Worm (Caenorhabditis elegans) whole organism, mixed stage, embryonic: ENCODE data around the gene gpx-2.

Experiments
- M03D4.4 ChIP-seq: sonication (generic microtip); optimal IDR thresholded peaks from 2 replicates; lab custom pipeline; 2017; ENCODE audit warnings: mild to moderate bottlenecking, missing genetic modification characterization, missing compliant biosample characterization
- blmp-1 ChIP-seq: fragments of 150-350 bp; optimal IDR thresholded peaks from 2 replicates; lab custom pipeline; 2014; ENCODE audit warnings: missing biosample characterization, missing genetic modification characterization
- ceh-83 ChIP-seq: fragments of 200-800 bp; sonication (Bioruptor generic); optimal IDR thresholded peaks from 2 replicates; lab custom pipeline; 2018; ENCODE audit warnings: mild to moderate bottlenecking, missing genetic modification characterization, missing compliant biosample characterization
- cnd-1 ChIP-seq: fragments of 200-800 bp; sonication (Bioruptor generic); optimal IDR thresholded peaks from 2 replicates; lab custom pipeline; 2018; ENCODE audit warnings: mild to moderate bottlenecking, missing genetic modification characterization, missing compliant biosample characterization
- drap-1 ChIP-seq: fragments of 200-800 bp; sonication (Bioruptor generic); optimal IDR thresholded peaks from 3 replicates; lab custom pipeline; 2018; ENCODE audit warnings: mild to moderate bottlenecking, missing genetic modification characterization, missing compliant biosample characterization
- elt-1 ChIP-seq: sonication (generic microtip); optimal IDR thresholded peaks from 2 replicates; lab custom pipeline; 2017; ENCODE audit warnings: missing genetic modification characterization, mild to moderate bottlenecking, missing compliant biosample characterization, antibody characterized with exemption, moderate library complexity, borderline replicate concordance; ENCODE audit not compliant: insufficient read depth
- elt-3 ChIP-seq: fragments of 150-350 bp; optimal IDR thresholded peaks from 2 replicates; lab custom pipeline; 2014; ENCODE audit warnings: missing biosample characterization, missing genetic modification characterization
- ham-2 ChIP-seq: fragments of 200-800 bp; sonication (Bioruptor generic); optimal IDR thresholded peaks from 2 replicates; lab custom pipeline; 2018; ENCODE audit warnings: mild to moderate bottlenecking, missing genetic modification characterization, missing compliant biosample characterization
- hlh-1 ChIP-seq: fragments of 150-350 bp; optimal IDR thresholded peaks from 2 replicates; lab custom pipeline; 2014; ENCODE audit warnings: missing biosample characterization, missing genetic modification reagents, missing genetic modification characterization
- lin-32 ChIP-seq: fragments of 200-800 bp; sonication (Bioruptor generic); optimal IDR thresholded peaks from 2 replicates; lab custom pipeline; 2018; ENCODE audit warnings: mild to moderate bottlenecking, missing genetic modification characterization, missing compliant biosample characterization
- lsy-2 ChIP-seq: fragments of 150-350 bp; optimal IDR thresholded peaks from 2 replicates; lab custom pipeline; 2014; ENCODE audit warnings: missing biosample characterization, missing genetic modification characterization
- mep-1 ChIP-seq: fragments of 150-350 bp; optimal IDR thresholded peaks from 2 replicates; lab custom pipeline; 2017; ENCODE audit warnings: missing biosample characterization, missing genetic modification reagents, missing genetic modification characterization, inconsistent platforms
- mls-2 ChIP-seq: sonication (generic microtip); optimal IDR thresholded peaks from 2 replicates; lab custom pipeline; 2016; ENCODE audit warnings: mild to moderate bottlenecking, missing genetic modification characterization, moderate library complexity, missing compliant biosample characterization
- nhr-12 ChIP-seq: fragments of 150-350 bp; optimal IDR thresholded peaks from 2 replicates; lab custom pipeline; 2014; ENCODE audit warnings: missing biosample characterization, missing genetic modification characterization
- nhr-2 ChIP-seq: fragments of 150-350 bp; optimal IDR thresholded peaks from 2 replicates; lab custom pipeline; 2014; ENCODE audit warnings: missing biosample characterization, missing genetic modification characterization
- nhr-237 ChIP-seq: fragments of 150-350 bp; optimal IDR thresholded peaks from 2 replicates; lab custom pipeline; 2014; ENCODE audit warnings: missing biosample characterization, missing genetic modification characterization
- nhr-28 ChIP-seq: fragments of 150-350 bp; optimal IDR thresholded peaks from 2 replicates; lab custom pipeline; 2014; ENCODE audit warnings: missing biosample characterization, missing genetic modification characterization
- nhr-76 ChIP-seq: sonication (generic microtip); optimal IDR thresholded peaks from 2 replicates; lab custom pipeline; 2017; ENCODE audit warnings: missing biosample characterization, missing genetic modification characterization
- pha-4 ChIP-seq: fragments of 150-350 bp; optimal IDR thresholded peaks from 2 replicates; lab custom pipeline; 2018; ENCODE audit warnings: missing biosample characterization, missing genetic modification reagents, missing genetic modification characterization
- sem-2 ChIP-seq: fragments of 200-800 bp; sonication (Bioruptor generic); optimal IDR thresholded peaks from 2 replicates; lab custom pipeline; 2018; ENCODE audit warnings: mild to moderate bottlenecking, missing genetic modification characterization, missing compliant biosample characterization
- snpc-4 ChIP-seq: fragments of 150-350 bp; optimal IDR thresholded peaks from 2 replicates; lab custom pipeline; 2014; ENCODE audit warnings: missing biosample characterization, missing genetic modification characterization
- sptf-1 ChIP-seq: sonication (generic microtip); optimal IDR thresholded peaks from 2 replicates; lab custom pipeline; 2017; ENCODE audit warnings: mild to moderate bottlenecking, missing genetic modification characterization, moderate library complexity, missing compliant biosample characterization
- tbx-8 ChIP-seq: fragments of 200-800 bp; sonication (Bioruptor generic); optimal IDR thresholded peaks from 2 replicates; lab custom pipeline; 2018; ENCODE audit warnings: mild to moderate bottlenecking, missing genetic modification characterization, moderate library complexity, missing compliant biosample characterization
- unc-120 ChIP-seq: sonication (generic microtip); optimal IDR thresholded peaks from 2 replicates; lab custom pipeline; 2017; ENCODE audit warnings: missing genetic modification characterization, missing compliant biosample characterization; ENCODE audit not compliant: poor library complexity, severe bottlenecking
- unc-39 ChIP-seq: fragments of 150-350 bp; optimal IDR thresholded peaks from 2 replicates; lab custom pipeline; 2014; ENCODE audit warnings: missing biosample characterization, missing genetic modification characterization
- unc-62 ChIP-seq: fragments of 150-350 bp; optimal IDR thresholded peaks from 2 replicates; lab custom pipeline; 2014; ENCODE audit warnings: missing biosample characterization, missing genetic modification reagents, missing genetic modification characterization
- zip-8 ChIP-seq: fragments of 150-350 bp; optimal IDR thresholded peaks from 2 replicates; lab custom pipeline; 2014; ENCODE audit warnings: missing biosample characterization, missing genetic modification characterization
- ztf-11 ChIP-seq: fragments of 150-350 bp; optimal IDR thresholded peaks from 2 replicates; lab custom pipeline; 2014; ENCODE audit warnings: missing biosample characterization, missing genetic modification characterization

Gene gpx-2

DNA sequence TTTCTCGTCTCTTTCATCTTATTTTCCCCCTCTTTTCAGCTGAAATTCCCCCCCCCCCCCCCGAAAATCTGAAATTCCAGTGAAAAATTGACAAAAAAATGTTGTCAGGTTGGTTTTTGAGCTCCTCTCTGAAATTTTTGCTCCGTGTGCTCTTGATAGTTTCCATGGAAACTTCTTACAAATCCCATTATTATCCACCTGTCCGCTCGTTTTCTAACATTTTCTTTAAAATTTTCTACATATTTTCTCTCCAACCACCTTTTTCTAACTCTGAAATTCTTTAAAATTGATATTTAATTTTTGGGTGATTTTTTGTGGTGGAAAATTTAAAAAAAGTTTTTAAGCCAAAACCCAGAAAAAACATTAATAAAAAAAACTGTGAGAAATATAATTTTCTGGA, at the start of gene gpx-2:
gpx-2 (plus strand) TSS at position 99 of the 400 bp plus-strand sequence.
- no peak for TF ChIP-seq blmp-1 (tag; lab: Kevin White, UChicago)
- no peak for TF ChIP-seq sptf-1
- TF ChIP-seq drap-1 (GFP tag; lab: Kevin White, UChicago), result no peak
- no peak for TF ChIP-seq unc-120 (tag; lab: Kevin White, UChicago)
- no peak for TF ChIP-seq unc-39 (tag; lab: Kevin White, UChicago)
- no peak for TF ChIP-seq ztf-11 (tag; lab: Kevin White, UChicago)
- no peak for TF ChIP-seq elt-1 (tag; lab: Kevin White, UChicago)
- TF ChIP-seq zip-8 (tag; lab: Kevin White, UChicago), result no peak
- TF ChIP-seq snpc-4 (tag; lab: Kevin White, UChicago), result no peak
- TF ChIP-seq unc-62 (GFP tag; lab: Kevin White, UChicago), result no peak
- no peak for TF ChIP-seq nhr-12
- TF ChIP-seq nhr-2 (tag; lab: Kevin White, UChicago), result no peak
- no peak for TF ChIP-seq lin-32 (GFP tag; lab: Kevin White, UChicago)
- no peak for TF ChIP-seq tbx-8 (GFP tag; lab: Kevin White, UChicago)

DNA sequence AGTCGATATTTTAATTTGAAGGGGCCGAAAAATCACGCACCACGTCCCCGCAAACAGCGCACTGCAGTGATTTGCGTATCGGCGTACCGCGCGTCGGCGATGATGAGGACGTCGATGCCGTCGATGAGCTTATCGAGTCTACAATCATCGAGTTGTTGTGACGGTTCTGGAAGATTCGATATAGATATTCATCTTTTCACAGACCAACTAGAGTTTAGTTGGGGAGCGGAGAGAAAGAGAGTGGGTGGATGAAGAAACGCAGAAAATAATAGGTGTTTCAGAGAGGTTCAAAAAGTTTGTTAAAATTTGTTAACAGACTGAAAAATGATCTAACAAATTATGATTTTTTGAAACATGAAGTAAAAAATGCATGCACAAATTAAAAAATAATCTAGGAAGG, 48.2 kb upstream of the gpx-2 start, which contains the start of gene nhr-61:
nhr-61 (minus strand) TSS at position 168 of the 400 bp plus-strand sequence.
- TF ChIP-seq sem-2 (no peak), elt-1 (tag; lab: Kevin White, UChicago) (peak; percentile 73)

DNA sequence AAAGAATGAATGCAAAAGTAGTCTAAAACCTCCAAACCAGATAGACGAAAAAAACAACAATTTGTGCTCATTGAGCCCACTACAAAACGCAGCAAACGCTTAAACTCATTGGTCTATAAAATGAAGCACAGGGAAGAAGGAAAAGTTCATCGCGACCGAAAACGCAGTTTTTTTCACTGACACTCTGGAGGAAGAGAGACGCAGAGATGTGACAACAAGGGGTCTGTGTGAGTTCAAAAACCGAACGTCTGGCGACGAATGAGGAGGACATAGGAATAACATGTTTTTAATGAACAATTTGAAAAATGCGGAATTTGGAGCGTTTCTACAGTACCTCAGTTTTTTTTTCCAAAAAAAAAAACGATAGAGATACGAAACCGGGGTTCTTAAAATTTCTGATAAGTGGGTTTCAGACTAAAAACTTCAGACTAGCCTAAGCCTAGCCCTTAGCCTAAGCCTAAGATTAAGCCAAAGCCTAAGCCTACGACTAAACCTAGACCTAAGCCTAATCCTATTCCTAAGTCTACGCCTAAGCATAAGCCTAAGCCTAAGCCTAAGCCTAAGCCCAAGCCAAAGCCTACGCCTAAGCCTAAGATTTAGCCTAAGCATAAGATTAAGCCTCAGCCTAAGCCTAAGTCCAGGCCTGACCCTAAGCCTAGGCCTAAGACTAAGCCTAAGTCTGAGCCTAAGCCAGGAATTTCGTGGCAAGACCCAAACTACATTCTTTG, 47.1 kb upstream of the gpx-2 start:
- TF ChIP-seq ham-2, result peak; percentile 36
- TF ChIP-seq M03D4.4 (tag; lab: Kevin White, UChicago), result no peak
- TF ChIP-seq mls-2 (tag; lab: Kevin White, UChicago), result no peak
- no peak for TF ChIP-seq elt-3 (tag; lab: Kevin White, UChicago)
- no peak for TF ChIP-seq ztf-11 (tag; lab: Kevin White, UChicago)
- no peak for TF ChIP-seq lin-32 (GFP tag; lab: Kevin White, UChicago)
- TF ChIP-seq unc-39 (tag; lab: Kevin White, UChicago), result no peak
- TF ChIP-seq lsy-2 (tag; lab: Kevin White, UChicago), result no peak
- TF ChIP-seq, all 35 proteins: peak for 1

DNA sequence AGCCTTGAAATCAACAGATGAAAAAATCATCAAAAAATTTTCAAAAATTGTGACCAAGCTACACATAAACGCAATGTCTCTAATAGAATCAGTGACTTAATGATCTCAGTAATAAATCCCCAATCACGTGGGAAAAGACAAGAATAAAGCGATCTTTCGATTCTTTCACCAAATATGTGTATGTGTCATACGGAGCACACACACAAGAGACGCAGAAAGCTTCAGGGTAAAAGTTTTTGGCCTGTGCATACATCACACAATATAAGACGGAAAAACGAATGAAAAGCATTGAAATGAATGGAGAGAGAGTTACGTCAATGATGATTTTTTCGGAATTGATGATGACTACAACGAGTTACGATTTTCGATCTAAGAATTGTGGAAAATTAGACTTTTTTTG, 46.1 kb upstream of the gpx-2 start:
- TF ChIP-seq unc-62 (GFP tag; lab: Kevin White, UChicago) (no peak), cnd-1 (tag; lab: Kevin White, UChicago) (no peak), zip-8 (tag; lab: Kevin White, UChicago) (no peak), drap-1 (GFP tag; lab: Kevin White, UChicago) (no peak), elt-1 (tag; lab: Kevin White, UChicago) (no peak), M03D4.4 (tag; lab: Kevin White, UChicago) (no peak), snpc-4 (tag; lab: Kevin White, UChicago) (no peak), lsy-2 (tag; lab: Kevin White, UChicago) (no peak), ztf-11 (tag; lab: Kevin White, UChicago) (no peak), hlh-1 (tag; lab: Kevin White, UChicago) (no peak), elt-3 (tag; lab: Kevin White, UChicago) (no peak), blmp-1 (tag; lab: Kevin White, UChicago) (no peak), nhr-2 (tag; lab: Kevin White, UChicago) (no peak), nhr-28 (tag; lab: Kevin White, UChicago) (no peak)

DNA sequence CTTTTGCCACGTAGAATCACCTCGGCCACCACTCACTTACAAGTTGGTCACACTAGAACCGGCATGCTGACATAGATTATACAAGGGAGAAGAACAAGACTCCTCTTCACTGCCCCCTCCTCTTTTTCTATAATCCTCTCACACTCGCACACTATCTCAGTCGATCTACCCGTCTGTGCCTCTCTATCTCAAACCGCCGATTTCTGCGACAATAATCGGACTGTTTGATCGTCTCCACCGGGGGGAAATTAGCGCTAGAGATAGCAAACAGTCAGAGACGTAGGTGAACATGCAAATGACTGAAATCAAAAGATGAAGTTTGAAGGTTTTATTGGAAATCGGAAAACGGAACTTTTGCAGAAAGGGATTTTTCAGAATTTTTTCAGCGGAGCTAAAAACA, 44.1 kb upstream of the gpx-2 start:
- TF ChIP-seq hlh-1 (tag; lab: Kevin White, UChicago) (no peak), nhr-237 (tag; lab: Kevin White, UChicago) (peak; percentile 70), unc-62 (GFP tag; lab: Kevin White, UChicago) (peak; percentile 9), nhr-76 (tag; lab: Kevin White, UChicago) (no peak), ham-2 (peak; percentile 89), sem-2 (no peak), ceh-83 (GFP tag; lab: Kevin White, UChicago) (no peak), elt-1 (tag; lab: Kevin White, UChicago) (peak; percentile 67), elt-3 (tag; lab: Kevin White, UChicago) (peak; percentile 62), pha-4 (peak; percentile 73), mep-1 (tag; lab: Kevin White, UChicago) (peak; percentile 20)
